Worm (Caenorhabditis elegans) whole organism, L3 larva: ENCODE measurements around the gene mlc-1.

Source experiments
- R02D3.7 ChIP-seq: fragments of 150-350 bp; optimal IDR thresholded peaks from 2 replicates; lab custom pipeline; 2014; ENCODE audit warnings: missing biosample characterization, missing genetic modification characterization
- ZK546.5 ChIP-seq: sonication (generic microtip); optimal IDR thresholded peaks from 2 replicates; lab custom pipeline; 2017; ENCODE audit warnings: missing biosample characterization, missing genetic modification characterization
- aly-2 ChIP-seq: fragments of 150-350 bp; optimal IDR thresholded peaks from 2 replicates; lab custom pipeline; 2014; ENCODE audit warnings: missing biosample characterization, missing genetic modification characterization
- ama-1 ChIP-seq: fragments of 150-350 bp; optimal IDR thresholded peaks from 2 replicates; lab custom pipeline; 2018
- ceh-16 ChIP-seq: sonication (generic microtip); optimal IDR thresholded peaks from 2 replicates; lab custom pipeline; 2017; ENCODE audit warnings: missing biosample characterization, missing genetic modification characterization
- ceh-28 ChIP-seq: fragments of 150-350 bp; optimal IDR thresholded peaks from 2 replicates; lab custom pipeline; 2014; ENCODE audit warnings: missing biosample characterization, missing genetic modification reagents, missing genetic modification characterization
- daf-12 ChIP-seq: fragments of 150-350 bp; optimal IDR thresholded peaks from 2 replicates; lab custom pipeline; 2014; ENCODE audit warnings: missing biosample characterization, missing genetic modification reagents, missing genetic modification characterization
- egl-27 ChIP-seq: sonication (generic microtip); optimal IDR thresholded peaks from 4 replicates; lab custom pipeline; 2017; ENCODE audit warnings: missing biosample characterization, missing genetic modification reagents, missing genetic modification characterization
- egl-5 ChIP-seq: fragments of 150-350 bp; optimal IDR thresholded peaks from 2 replicates; lab custom pipeline; 2017; ENCODE audit warnings: missing biosample characterization, missing genetic modification reagents, missing genetic modification characterization, inconsistent platforms
- elt-1 ChIP-seq: fragments of 150-350 bp; optimal IDR thresholded peaks from 2 replicates; lab custom pipeline; 2014; ENCODE audit warnings: missing biosample characterization, missing genetic modification characterization
- elt-2 ChIP-seq: sonication (generic microtip); optimal IDR thresholded peaks from 2 replicates; lab custom pipeline; 2016; ENCODE audit warnings: missing genetic modification reagents, mild to moderate bottlenecking, missing genetic modification characterization, missing compliant biosample characterization
- elt-3 ChIP-seq, 3 experiments: fragments of 150-350 bp in 1 of 3; sonication (generic microtip) in 2 of 3; optimal IDR thresholded peaks; 2 replicates in 2 of 3; 4 replicates in 1 of 3; lab custom pipeline; 2014 to 2017; ENCODE audit warnings: missing biosample characterization in 3 of 3, missing genetic modification characterization in 3 of 3
- eor-1 ChIP-seq, 2 experiments: fragments of 150-350 bp; optimal IDR thresholded peaks; 2 replicates each; lab custom pipeline; 2014 to 2018; ENCODE audit warnings: missing biosample characterization in 2 of 2, missing genetic modification characterization in 2 of 2
- fkh-10 ChIP-seq: sonication (generic microtip); optimal IDR thresholded peaks from 2 replicates; lab custom pipeline; 2017; ENCODE audit warnings: missing biosample characterization, missing genetic modification reagents, missing genetic modification characterization
- fkh-2 ChIP-seq: fragments of 150-350 bp; optimal IDR thresholded peaks from 2 replicates; lab custom pipeline; 2014; ENCODE audit warnings: missing biosample characterization, missing genetic modification reagents, missing genetic modification characterization
- fos-1 ChIP-seq: fragments of 150-350 bp; optimal IDR thresholded peaks from 2 replicates; lab custom pipeline; 2014; ENCODE audit warnings: missing biosample characterization, missing genetic modification characterization
- hmg-11 ChIP-seq: sonication (generic microtip); optimal IDR thresholded peaks from 2 replicates; lab custom pipeline; 2016; ENCODE audit warnings: missing genetic modification characterization, missing compliant biosample characterization
- lin-15B ChIP-seq: fragments of 150-350 bp; optimal IDR thresholded peaks from 2 replicates; lab custom pipeline; 2014; ENCODE audit warnings: missing biosample characterization, missing genetic modification characterization
- lin-39 ChIP-seq: fragments of 150-350 bp; optimal IDR thresholded peaks from 2 replicates; lab custom pipeline; 2018; ENCODE audit warnings: missing biosample characterization, missing genetic modification reagents, missing genetic modification characterization
- lsy-12 ChIP-seq: sonication (generic microtip); optimal IDR thresholded peaks from 2 replicates; lab custom pipeline; 2016; ENCODE audit warnings: mild to moderate bottlenecking, missing genetic modification characterization, missing compliant biosample characterization
- mdl-1 ChIP-seq: fragments of 150-350 bp; optimal IDR thresholded peaks from 2 replicates; lab custom pipeline; 2014; ENCODE audit warnings: missing biosample characterization, missing genetic modification characterization
- mml-1 ChIP-seq: fragments of 150-350 bp; sonication (generic microtip); optimal IDR thresholded peaks from 3 replicates; lab custom pipeline; 2014; ENCODE audit warnings: missing biosample characterization, missing genetic modification characterization
- nfya-1 ChIP-seq: sonication (generic microtip); optimal IDR thresholded peaks from 2 replicates; lab custom pipeline; 2017; ENCODE audit warnings: missing genetic modification characterization, mild to moderate bottlenecking, missing compliant biosample characterization, antibody characterized with exemption, moderate library complexity; ENCODE audit not compliant: insufficient read depth
- nhr-11 ChIP-seq: fragments of 150-350 bp; optimal IDR thresholded peaks from 2 replicates; lab custom pipeline; 2014; ENCODE audit warnings: missing biosample characterization, missing genetic modification characterization
- nhr-23 ChIP-seq: fragments of 150-350 bp; optimal IDR thresholded peaks from 2 replicates; lab custom pipeline; 2014; ENCODE audit warnings: missing biosample characterization, missing genetic modification reagents, missing genetic modification characterization
- nhr-25 ChIP-seq: sonication (generic microtip); optimal IDR thresholded peaks from 2 replicates; lab custom pipeline; 2017; ENCODE audit warnings: missing biosample characterization, missing genetic modification characterization
- nhr-28 ChIP-seq: fragments of 150-350 bp; optimal IDR thresholded peaks from 2 replicates; lab custom pipeline; 2014; ENCODE audit warnings: missing biosample characterization, missing genetic modification characterization
- nhr-43 ChIP-seq: sonication (generic microtip); optimal IDR thresholded peaks from 2 replicates; lab custom pipeline; 2016; ENCODE audit warnings: mild to moderate bottlenecking, missing genetic modification characterization, missing compliant biosample characterization; ENCODE audit not compliant: poor library complexity, severe bottlenecking
- nhr-76 ChIP-seq: fragments of 150-350 bp; sonication (generic microtip); optimal IDR thresholded peaks from 5 replicates; lab custom pipeline; 2014; ENCODE audit warnings: missing biosample characterization, missing genetic modification characterization
- nhr-77 ChIP-seq: fragments of 150-350 bp; optimal IDR thresholded peaks from 2 replicates; lab custom pipeline; 2014; ENCODE audit warnings: missing biosample characterization, missing genetic modification characterization
- pqm-1 ChIP-seq: fragments of 150-350 bp; optimal IDR thresholded peaks from 2 replicates; lab custom pipeline; 2017; ENCODE audit warnings: missing biosample characterization, missing genetic modification characterization, inconsistent platforms
- sea-2 ChIP-seq: fragments of 150-350 bp; sonication (generic microtip); optimal IDR thresholded peaks from 4 replicates; lab custom pipeline; 2014; ENCODE audit warnings: missing biosample characterization, missing genetic modification reagents, missing genetic modification characterization
- skn-1 ChIP-seq: fragments of 150-350 bp; optimal IDR thresholded peaks from 2 replicates; lab custom pipeline; 2014; ENCODE audit warnings: missing biosample characterization, missing genetic modification characterization
- snpc-4 ChIP-seq: fragments of 150-350 bp; optimal IDR thresholded peaks from 2 replicates; lab custom pipeline; 2014; ENCODE audit warnings: missing biosample characterization, missing genetic modification characterization
- tbx-2 ChIP-seq: sonication (generic microtip); optimal IDR thresholded peaks from 2 replicates; lab custom pipeline; 2016; ENCODE audit warnings: mild to moderate bottlenecking, missing genetic modification characterization, missing compliant biosample characterization
- unc-39 ChIP-seq: sonication (generic microtip); optimal IDR thresholded peaks from 4 replicates; lab custom pipeline; 2017; ENCODE audit warnings: missing biosample characterization, missing genetic modification characterization
- unc-62 ChIP-seq: fragments of 150-350 bp; sonication (generic microtip); optimal IDR thresholded peaks from 4 replicates; lab custom pipeline; 2014; ENCODE audit warnings: missing biosample characterization, missing genetic modification reagents, missing genetic modification characterization
- zag-1 ChIP-seq: fragments of 150-350 bp; optimal IDR thresholded peaks from 2 replicates; lab custom pipeline; 2014; ENCODE audit warnings: missing biosample characterization, missing genetic modification characterization
- ztf-11 ChIP-seq: fragments of 150-350 bp; optimal IDR thresholded peaks from 2 replicates; lab custom pipeline; 2014; ENCODE audit warnings: missing biosample characterization, missing genetic modification characterization
- ztf-4 ChIP-seq: fragments of 150-350 bp; optimal IDR thresholded peaks from 2 replicates; lab custom pipeline; 2014; ENCODE audit warnings: missing biosample characterization, missing genetic modification characterization

mlc-1 gene

ce11 chrX:17458887-17459286, at the start of gene mlc-1:
Gene mlc-1, plus strand, starts transcription at chrX:17459210.
- no peak for TF ChIP-seq nhr-11 (tag; lab: Kevin White, UChicago)

- no peak for TF ChIP-seq nhr-11 (tag; lab: Kevin White, UChicago)
- TF ChIP-seq fos-1 (tag; lab: Kevin White, UChicago), result no peak
- no peak for TF ChIP-seq ZK546.5 (tag; lab: Kevin White, UChicago)
- TF ChIP-seq R02D3.7 (tag; lab: Kevin White, UChicago), result no peak
- TF ChIP-seq, all 47 proteins: peak for 0
Measured at ce11 chrX:17412642-17413041, 46.4 kb upstream of the mlc-1 start.

DNA sequence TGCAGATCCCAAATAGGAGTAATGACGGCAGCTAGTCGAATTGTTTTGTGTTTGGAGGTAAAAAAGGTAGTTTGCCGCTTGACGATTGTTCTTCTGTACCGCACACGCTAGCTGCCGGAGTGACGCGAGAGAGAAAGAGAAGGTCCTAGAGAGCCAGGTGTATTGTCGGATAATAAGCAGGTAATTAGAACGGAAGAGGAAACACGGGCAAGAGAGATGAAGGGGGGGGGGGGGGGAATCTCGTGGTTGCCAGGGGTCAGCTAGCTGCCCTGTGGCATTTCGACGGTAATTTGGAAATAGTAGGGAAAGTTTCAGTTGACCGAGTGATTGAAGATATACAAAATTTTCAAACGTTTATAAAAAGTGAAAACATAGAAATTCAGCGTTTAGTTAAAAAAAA, 45.1 kb upstream of the mlc-1 start, which contains the start of gene crb-1:
Gene crb-1, minus strand, starts transcription at position 147 of the 400 bp plus-strand sequence.
- no peak for TF ChIP-seq lsy-12 (tag; lab: Kevin White, UChicago)
- no peak for TF ChIP-seq fkh-10 (GFP tag; lab: Kevin White, UChicago)
- TF ChIP-seq aly-2 (tag; lab: Kevin White, UChicago), result no peak
- no peak for TF ChIP-seq unc-39
- no peak for TF ChIP-seq ZK546.5 (tag; lab: Kevin White, UChicago)
- no peak for TF ChIP-seq elt-1 (tag; lab: Kevin White, UChicago)
- no peak for TF ChIP-seq egl-5 (tag; lab: Kevin White, UChicago)

ce11 chrX:17417505-17418004, 41.5 kb upstream of the mlc-1 start:
- no peak for TF ChIP-seq fos-1 (tag; lab: Kevin White, UChicago)
- peak; percentile 2 for TF ChIP-seq nhr-25 (tag; lab: Kevin White, UChicago)
- TF ChIP-seq, all 47 proteins: peak for 1

DNA sequence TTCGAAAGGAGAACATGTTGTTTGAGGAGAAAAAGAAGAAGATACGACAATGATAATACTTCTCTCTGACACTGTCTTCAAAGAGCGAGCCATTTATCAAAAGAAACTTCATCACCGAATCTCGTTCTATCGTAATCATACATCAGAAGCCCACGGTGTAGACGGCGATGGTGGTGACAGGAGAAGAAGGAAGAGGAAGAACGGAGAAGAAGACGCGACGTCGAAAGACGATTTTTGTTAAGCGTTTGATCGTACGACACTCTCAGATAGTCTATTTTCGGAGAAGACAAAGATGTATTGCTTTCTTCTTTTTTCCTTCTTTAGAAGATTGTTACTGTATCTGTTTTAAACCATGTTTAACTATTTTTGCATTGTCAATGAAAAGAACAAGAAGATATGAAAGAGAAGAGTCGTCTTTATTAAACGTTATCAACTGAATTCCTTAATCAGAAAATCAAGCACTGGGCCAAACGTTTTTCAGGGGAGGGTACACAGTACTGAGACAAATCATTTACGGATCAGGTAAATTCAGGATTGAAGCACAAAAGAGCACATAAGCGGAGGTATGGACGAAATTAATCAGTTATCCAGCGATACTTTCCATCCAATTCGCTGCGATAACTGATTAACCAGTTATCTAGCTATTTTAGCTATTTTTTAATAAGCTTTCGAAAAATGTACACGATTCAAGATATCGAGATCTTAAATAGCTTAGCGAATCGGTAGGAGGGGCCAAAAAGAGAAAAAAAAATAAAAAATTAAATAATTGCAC, 39.0 kb upstream of the mlc-1 start:
- no peak for TF ChIP-seq lin-39 (tag; lab: Kevin White, UChicago)
- no peak for TF ChIP-seq skn-1 (tag; lab: Kevin White, UChicago)
- TF ChIP-seq nhr-25 (tag; lab: Kevin White, UChicago), result peak; percentile 87
- no peak for TF ChIP-seq fkh-2 (tag; lab: Kevin White, UChicago)
- peak; percentile 69 for TF ChIP-seq tbx-2 (tag; lab: Kevin White, UChicago)
- no peak for TF ChIP-seq nhr-28 (tag; lab: Kevin White, UChicago)
- peak; percentile 5 for TF ChIP-seq hmg-11 (tag; lab: Kevin White, UChicago)
- TF ChIP-seq ceh-16 (tag; lab: Kevin White, UChicago), result no peak
- no peak for TF ChIP-seq ztf-11 (tag; lab: Kevin White, UChicago)
- peak; percentile 22 for TF ChIP-seq R02D3.7 (tag; lab: Kevin White, UChicago)
- TF ChIP-seq nhr-43, result peak; percentile 81
- peak; percentile 87 for TF ChIP-seq nhr-23 (tag; lab: Kevin White, UChicago)
- no peak for TF ChIP-seq eor-1 (tag; optimal IDR thresholded peaks at IDR 0.05; lab: Kevin White, UChicago)
- no peak for TF ChIP-seq aly-2 (tag; lab: Kevin White, UChicago)
- TF ChIP-seq pqm-1 (tag; lab: Kevin White, UChicago), result no peak
- peak; percentile 45 for TF ChIP-seq unc-62
- TF ChIP-seq mdl-1 (tag; lab: Kevin White, UChicago), result no peak
- TF ChIP-seq mml-1 (tag; lab: Kevin White, UChicago), result no peak
- no peak for TF ChIP-seq elt-2 (tag; lab: Kevin White, UChicago)
- TF ChIP-seq nhr-76 (tag; lab: Kevin White, UChicago), result peak; percentile 41
- TF ChIP-seq egl-27 (tag; lab: Kevin White, UChicago), result no peak
- TF ChIP-seq lsy-12 (tag; lab: Kevin White, UChicago), result peak; percentile 52
- TF ChIP-seq fkh-10 (GFP tag; lab: Kevin White, UChicago), result no peak
- no peak for TF ChIP-seq lin-15B (tag; lab: Kevin White, UChicago)
- TF ChIP-seq fos-1 (tag; lab: Kevin White, UChicago), result peak; percentile 15
- no peak for TF ChIP-seq snpc-4 (tag; lab: Kevin White, UChicago)
- TF ChIP-seq sea-2 (GFP tag; lab: Kevin White, UChicago), result no peak
- TF ChIP-seq elt-1 (tag; lab: Kevin White, UChicago), result no peak
- no peak for TF ChIP-seq unc-39
- no peak for TF ChIP-seq zag-1
- no peak for TF ChIP-seq nfya-1
- peak; percentile 97 for TF ChIP-seq ama-1 (lab: Kevin White, UChicago)
- TF ChIP-seq elt-3 (tag; optimal IDR thresholded peaks at IDR 0.05; lab: Kevin White, UChicago), result peak in 2 of 3 experiments; percentile 28 to 58
- TF ChIP-seq ZK546.5 (tag; lab: Kevin White, UChicago), result no peak
- TF ChIP-seq ztf-4, result peak; percentile 62
- peak; percentile 48 for TF ChIP-seq ceh-28
- TF ChIP-seq daf-12 (tag; lab: Kevin White, UChicago), result no peak
- TF ChIP-seq nhr-77, result no peak
- no peak for TF ChIP-seq nhr-11 (tag; lab: Kevin White, UChicago)
